Worm (Caenorhabditis elegans) whole organism, young adult: ENCODE measurements around the gene lact-2.

ENCODE experiments used
- B0019.2 ChIP-seq: fragments of 200-800 bp; sonication (Bioruptor generic); conservative IDR thresholded peaks from 2 replicates; pipeline ENCODE4 v1.3.6; 2022; ENCODE audit warnings: missing genetic modification reagents, missing genetic modification characterization, missing compliant biosample characterization
- B0035.1 ChIP-seq: sonication (generic microtip); optimal IDR thresholded peaks from 2 replicates; lab custom pipeline; 2016; ENCODE audit warnings: missing genetic modification characterization, mild to moderate bottlenecking, missing compliant biosample characterization, missing genotype, missing genetic modification reagents
- C17E4.6 ChIP-seq: fragments of 200-800 bp; sonication (Bioruptor generic); IDR thresholded peaks from 2 replicates; pipeline ENCODE4 v1.3.6; 2022; ENCODE audit warnings: missing genetic modification reagents, missing genetic modification characterization, missing compliant biosample characterization
- D2030.7 ChIP-seq: fragments of 200-800 bp; sonication (Bioruptor generic); IDR thresholded peaks from 2 replicates; pipeline ENCODE4 v1.3.6; 2022; ENCODE audit warnings: missing genetic modification reagents, missing genetic modification characterization, missing compliant biosample characterization
- F10E7.11 ChIP-seq: sonication (generic microtip); optimal IDR thresholded peaks from 2 replicates; lab custom pipeline; 2017; ENCODE audit warnings: mild to moderate bottlenecking, missing genetic modification characterization, moderate library complexity, missing compliant biosample characterization
- F23B12.7 ChIP-seq: sonication (generic microtip); optimal IDR thresholded peaks from 2 replicates; lab custom pipeline; 2017; ENCODE audit warnings: missing genetic modification characterization, mild to moderate bottlenecking, missing compliant biosample characterization, antibody characterized with exemption, moderate library complexity; ENCODE audit not compliant: insufficient read depth
- F33H1.4 ChIP-seq: fragments of 200-800 bp; sonication (Bioruptor generic); IDR thresholded peaks from 2 replicates; pipeline ENCODE4 v1.3.6; 2022; ENCODE audit warnings: missing genetic modification reagents, missing genetic modification characterization, missing compliant biosample characterization
- F39B2.1 ChIP-seq: fragments of 200-800 bp; sonication (Bioruptor generic); IDR thresholded peaks from 2 replicates; pipeline ENCODE4 v1.3.6; 2022; ENCODE audit warnings: missing genetic modification reagents, missing genetic modification characterization, missing compliant biosample characterization
- F49E8.2 ChIP-seq: sonication (generic microtip); optimal IDR thresholded peaks from 3 replicates; lab custom pipeline; 2017; ENCODE audit warnings: missing genetic modification characterization, mild to moderate bottlenecking, missing compliant biosample characterization, antibody characterized with exemption, moderate library complexity; ENCODE audit not compliant: insufficient read depth
- K11D2.4 ChIP-seq: fragments of 200-800 bp; sonication (Bioruptor generic); IDR thresholded peaks from 2 replicates; pipeline ENCODE4 v1.3.6; 2022; ENCODE audit warnings: missing genetic modification reagents, missing genetic modification characterization, missing compliant biosample characterization
- K12H6.12 ChIP-seq: fragments of 200-800 bp; sonication (Bioruptor generic); optimal IDR thresholded peaks from 2 replicates; lab custom pipeline; 2018; ENCODE audit warnings: mild to moderate bottlenecking, missing genetic modification characterization, missing compliant biosample characterization
- Y67H2A.10 ChIP-seq: fragments of 200-800 bp; sonication (Bioruptor generic); conservative IDR thresholded peaks from 2 replicates; pipeline ENCODE4 v1.3.6; 2022; ENCODE audit warnings: missing genetic modification reagents, missing genetic modification characterization, missing compliant biosample characterization
- Y79H2A.3 ChIP-seq: fragments of 200-800 bp; sonication (Bioruptor generic); conservative IDR thresholded peaks from 2 replicates; pipeline ENCODE4 v1.3.6; 2022; ENCODE audit warnings: missing genetic modification reagents, missing genetic modification characterization, missing compliant biosample characterization
- akir-1 ChIP-seq: fragments of 200-800 bp; sonication (Bioruptor generic); optimal IDR thresholded peaks from 2 replicates; lab custom pipeline; 2018; ENCODE audit warnings: mild to moderate bottlenecking, missing genetic modification characterization, moderate library complexity, missing compliant biosample characterization
- atf-7 ChIP-seq: sonication (generic microtip); optimal IDR thresholded peaks from 2 replicates; lab custom pipeline; 2017; ENCODE audit warnings: mild to moderate bottlenecking, missing genetic modification characterization, missing compliant biosample characterization
- athp-1 ChIP-seq: sonication (generic microtip); optimal IDR thresholded peaks from 2 replicates; lab custom pipeline; 2017; ENCODE audit warnings: mild to moderate bottlenecking, missing genetic modification characterization, missing compliant biosample characterization
- attf-3 ChIP-seq: fragments of 200-800 bp; sonication (Bioruptor generic); conservative IDR thresholded peaks from 2 replicates; pipeline ENCODE4 v1.3.6; 2022; ENCODE audit warnings: missing genetic modification reagents, missing genetic modification characterization, missing compliant biosample characterization
- cebp-1 ChIP-seq, 2 experiments: fragments of 200-800 bp in 1 of 2; sonication (Bioruptor generic) in 1 of 2; sonication (generic microtip) in 1 of 2; IDR thresholded peaks in 1 of 2; optimal IDR thresholded peaks in 1 of 2; 2 replicates each; pipeline versions ENCODE4 v1.3.6 to Lab custom; 2017 to 2022; ENCODE audit warnings: missing compliant biosample characterization in 2 of 2, missing genetic modification characterization in 2 of 2, mild to moderate bottlenecking in 1 of 2, missing genetic modification reagents in 1 of 2, moderate library complexity in 1 of 2
- cebp-2 ChIP-seq: fragments of 200-800 bp; sonication (Bioruptor generic); IDR thresholded peaks from 2 replicates; pipeline ENCODE4 v1.3.6; 2022; ENCODE audit warnings: missing genetic modification characterization, missing compliant biosample characterization
- ceh-100 ChIP-seq: fragments of 200-800 bp; sonication (Bioruptor generic); IDR thresholded peaks from 2 replicates; pipeline ENCODE4 v1.3.6; 2022; ENCODE audit warnings: missing genetic modification reagents, missing genetic modification characterization, missing compliant biosample characterization
- ceh-91 ChIP-seq: fragments of 200-800 bp; sonication (Bioruptor generic); IDR thresholded peaks from 2 replicates; pipeline ENCODE4 v1.3.6; 2022; ENCODE audit warnings: missing genetic modification reagents, missing genetic modification characterization, missing compliant biosample characterization
- die-1 ChIP-seq: sonication (generic microtip); optimal IDR thresholded peaks from 2 replicates; lab custom pipeline; 2016; ENCODE audit warnings: missing genotype, mild to moderate bottlenecking, missing genetic modification characterization, missing compliant biosample characterization
- egl-18 ChIP-seq: fragments of 200-800 bp; sonication (Bioruptor generic); IDR thresholded peaks from 2 replicates; pipeline ENCODE4 v1.3.6; 2022; ENCODE audit warnings: missing genetic modification reagents, missing genetic modification characterization, missing compliant biosample characterization
- ekl-4 ChIP-seq: fragments of 200-800 bp; sonication (Bioruptor generic); IDR thresholded peaks from 2 replicates; pipeline ENCODE4 v1.3.6; 2022; ENCODE audit warnings: missing genetic modification reagents, missing genetic modification characterization, missing compliant biosample characterization
- ets-4 ChIP-seq: fragments of 200-800 bp; sonication (Bioruptor generic); optimal IDR thresholded peaks from 2 replicates; lab custom pipeline; 2018; ENCODE audit warnings: mild to moderate bottlenecking, missing genetic modification characterization, missing compliant biosample characterization
- him-1 ChIP-seq: sonication (generic microtip); optimal IDR thresholded peaks from 2 replicates; lab custom pipeline; 2016; ENCODE audit warnings: missing genotype, missing genetic modification reagents, missing genetic modification characterization, missing compliant biosample characterization
- hlh-26 ChIP-seq: fragments of 200-800 bp; sonication (Bioruptor generic); conservative IDR thresholded peaks from 2 replicates; pipeline ENCODE4 v1.3.6; 2022; ENCODE audit warnings: missing genetic modification reagents, missing genetic modification characterization, missing compliant biosample characterization
- hrde-1 ChIP-seq: sonication (generic microtip); optimal IDR thresholded peaks from 2 replicates; lab custom pipeline; 2016; ENCODE audit warnings: missing genetic modification characterization, mild to moderate bottlenecking, missing compliant biosample characterization, moderate library complexity, missing genotype, missing genetic modification reagents, borderline replicate concordance
- lag-1 ChIP-seq: fragments of 200-800 bp; sonication (Bioruptor generic); IDR thresholded peaks from 2 replicates; pipeline ENCODE4 v1.3.6; 2022; ENCODE audit warnings: missing genetic modification reagents, missing genetic modification characterization, missing compliant biosample characterization
- let-526 ChIP-seq: fragments of 200-800 bp; sonication (Bioruptor generic); IDR thresholded peaks from 2 replicates; pipeline ENCODE4 v1.3.6; 2022; ENCODE audit warnings: missing genetic modification reagents, missing genetic modification characterization, missing compliant biosample characterization
- lin-40 ChIP-seq: sonication (generic microtip); optimal IDR thresholded peaks from 2 replicates; lab custom pipeline; 2016; ENCODE audit warnings: missing genetic modification characterization, mild to moderate bottlenecking, missing compliant biosample characterization, missing genotype, missing genetic modification reagents
- lsl-1 ChIP-seq: fragments of 200-800 bp; sonication (Bioruptor generic); optimal IDR thresholded peaks from 2 replicates; lab custom pipeline; 2018; ENCODE audit warnings: mild to moderate bottlenecking, missing genetic modification characterization, moderate library complexity, missing compliant biosample characterization
- madf-10 ChIP-seq: sonication (generic microtip); optimal IDR thresholded peaks from 2 replicates; lab custom pipeline; 2016; ENCODE audit warnings: mild to moderate bottlenecking, missing genetic modification characterization, missing compliant biosample characterization
- madf-3 ChIP-seq: fragments of 200-800 bp; sonication (Bioruptor generic); IDR thresholded peaks from 2 replicates; pipeline ENCODE4 v1.3.6; 2022; ENCODE audit warnings: missing genetic modification reagents, missing genetic modification characterization, missing compliant biosample characterization
- madf-6 ChIP-seq: fragments of 200-800 bp; sonication (Bioruptor generic); IDR thresholded peaks from 2 replicates; pipeline ENCODE4 v1.3.6; 2022; ENCODE audit warnings: missing genetic modification reagents, missing genetic modification characterization, missing compliant biosample characterization
- madf-8 ChIP-seq: fragments of 200-800 bp; sonication (Bioruptor generic); conservative IDR thresholded peaks from 2 replicates; pipeline ENCODE4 v1.3.6; 2022; ENCODE audit warnings: missing genetic modification reagents, missing genetic modification characterization, missing compliant biosample characterization
- mcd-1 ChIP-seq: fragments of 200-800 bp; sonication (Bioruptor generic); IDR thresholded peaks from 2 replicates; pipeline ENCODE4 v1.3.6; 2022; ENCODE audit warnings: missing genetic modification reagents, missing genetic modification characterization, missing compliant biosample characterization
- rcor-1 ChIP-seq: fragments of 200-800 bp; sonication (Bioruptor generic); IDR thresholded peaks from 2 replicates; pipeline ENCODE4 v1.3.6; 2022; ENCODE audit warnings: missing genetic modification reagents, missing genetic modification characterization, missing compliant biosample characterization
- rec-8 ChIP-seq, 2 experiments: sonication (generic microtip); optimal IDR thresholded peaks; 2 replicates each; lab custom pipeline; 2016; ENCODE audit warnings: mild to moderate bottlenecking in 2 of 2, missing genetic modification characterization in 2 of 2, missing genetic modification reagents in 2 of 2, missing genotype in 2 of 2, missing biosample characterization in 1 of 2, missing compliant biosample characterization in 1 of 2, moderate library complexity in 1 of 2
- rpc-1 ChIP-seq, 2 experiments: fragments of 150-350 bp in 1 of 2; sonication (generic microtip) in 1 of 2; optimal IDR thresholded peaks; 2 replicates each; lab custom pipeline; 2014 to 2018; ENCODE audit warnings: missing biosample characterization in 1 of 2, missing genetic modification characterization in 1 of 2, missing genetic modification reagents in 1 of 2, missing genotype in 1 of 2
- snpc-1.1 ChIP-seq: sonication (generic microtip); optimal IDR thresholded peaks from 2 replicates; lab custom pipeline; 2017; ENCODE audit warnings: missing genetic modification characterization, mild to moderate bottlenecking, missing compliant biosample characterization, antibody characterized with exemption, moderate library complexity, missing genotype, missing genetic modification reagents; ENCODE audit not compliant: insufficient read depth
- tbp1 ChIP-seq: fragments of 200-800 bp; sonication (Bioruptor generic); optimal IDR thresholded peaks from 2 replicates; lab custom pipeline; 2018; ENCODE audit warnings: mild to moderate bottlenecking, missing genetic modification characterization, missing compliant biosample characterization
- tlf-1 ChIP-seq: fragments of 200-800 bp; sonication (Bioruptor generic); optimal IDR thresholded peaks from 2 replicates; lab custom pipeline; 2018; ENCODE audit warnings: mild to moderate bottlenecking, missing genetic modification characterization, missing compliant biosample characterization
- unc-130 ChIP-seq: sonication (generic microtip); optimal IDR thresholded peaks from 2 replicates; lab custom pipeline; 2016; ENCODE audit warnings: missing genetic modification reagents, missing genetic modification characterization, missing compliant biosample characterization
- zim-3 ChIP-seq: sonication (generic microtip); optimal IDR thresholded peaks from 2 replicates; lab custom pipeline; 2017; ENCODE audit warnings: mild to moderate bottlenecking, missing genetic modification characterization, moderate library complexity, missing compliant biosample characterization
- ztf-22 ChIP-seq: fragments of 200-800 bp; sonication (Bioruptor generic); optimal IDR thresholded peaks from 2 replicates; lab custom pipeline; 2018; ENCODE audit warnings: mild to moderate bottlenecking, missing genetic modification characterization, moderate library complexity, missing compliant biosample characterization
- ztf-6 ChIP-seq: fragments of 200-800 bp; sonication (Bioruptor generic); IDR thresholded peaks from 2 replicates; pipeline ENCODE4 v1.3.6; 2022; ENCODE audit warnings: missing genetic modification reagents, missing genetic modification characterization, missing compliant biosample characterization

lact-2 gene

ce11 chrII:10098428-10098827, 3.8 kb downstream of the lact-2 start (continued):
- TF ChIP-seq F10E7.11 (tag; lab: Kevin White, UChicago) (peak; percentile 11), ztf-6 (GFP tag; lab: Robert Waterston, UW) (no peak), C17E4.6 (GFP tag; lab: Robert Waterston, UW) (no peak), cebp-1 (GFP tag; IDR thresholded peaks at IDR 0.05; lab: Robert Waterston, UW) (no peak), cebp-1 (tag; optimal IDR thresholded peaks at IDR 0.05; lab: Kevin White, UChicago) (no peak), rec-8 (tag; optimal IDR thresholded peaks at IDR 0.05; lab: Kevin White, UChicago) (no peak), zim-3 (no peak), madf-3 (GFP tag; lab: Robert Waterston, UW) (no peak), K11D2.4 (GFP tag; lab: Robert Waterston, UW) (no peak), cebp-2 (GFP tag; lab: Robert Waterston, UW) (no peak), ztf-22 (GFP tag; lab: Kevin White, UChicago) (no peak), mcd-1 (no peak), K12H6.12 (tag; lab: Kevin White, UChicago) (no peak), Y79H2A.3 (GFP tag; lab: Robert Waterston, UW) (no peak), F39B2.1 (GFP tag; lab: Robert Waterston, UW) (no peak), let-526 (GFP tag; lab: Robert Waterston, UW) (no peak), rpc-1 (optimal IDR thresholded peaks at IDR 0.05; lab: Kevin White, UChicago) (no peak), rpc-1 (tag; optimal IDR thresholded peaks at IDR 0.05; lab: Kevin White, UChicago) (no peak), madf-8 (GFP tag; lab: Robert Waterston, UW) (no peak), B0035.1 (no peak), lag-1 (GFP tag; lab: Robert Waterston, UW) (no peak), tlf-1 (no peak), ceh-100 (GFP tag; lab: Robert Waterston, UW) (no peak), lin-40 (tag; lab: Kevin White, UChicago) (no peak), ekl-4 (GFP tag; lab: Robert Waterston, UW) (peak; percentile 63; the same call in 1 of the 2 replicates), madf-6 (GFP tag; lab: Robert Waterston, UW) (peak; percentile 38; the same call in 1 of the 2 replicates), hrde-1 (peak; percentile 12), atf-7 (tag; lab: Kevin White, UChicago) (no peak), die-1 (tag; lab: Kevin White, UChicago) (peak; percentile 21), tbp1 (GFP tag; lab: Kevin White, UChicago) (no peak), ets-4 (GFP tag; lab: Kevin White, UChicago) (no peak), rcor-1 (GFP tag; lab: Robert Waterston, UW) (no peak), D2030.7 (GFP tag; lab: Robert Waterston, UW) (no peak; the same call in 1 of the 2 replicates), attf-3 (GFP tag; lab: Robert Waterston, UW) (no peak), F49E8.2 (tag; lab: Kevin White, UChicago) (peak; percentile 47), snpc-1.1 (tag; lab: Kevin White, UChicago) (no peak), ceh-91 (GFP tag; lab: Robert Waterston, UW) (no peak), him-1 (no peak), unc-130 (GFP tag; lab: Kevin White, UChicago) (no peak), egl-18 (GFP tag; lab: Robert Waterston, UW) (no peak), athp-1 (tag; lab: Kevin White, UChicago) (no peak), madf-10 (tag; lab: Kevin White, UChicago) (no peak), B0019.2 (GFP tag; lab: Robert Waterston, UW) (no peak), F23B12.7 (tag; lab: Kevin White, UChicago) (no peak), hlh-26 (GFP tag; lab: Robert Waterston, UW) (no peak), akir-1 (GFP tag; lab: Kevin White, UChicago) (no peak), F33H1.4 (GFP tag; lab: Robert Waterston, UW) (peak; percentile 8; the same call in 1 of the 2 replicates), Y67H2A.10 (no peak), lsl-1 (GFP tag; lab: Kevin White, UChicago) (no peak)
